Worm (Caenorhabditis elegans) whole organism, L1 larva: Measurements from ENCODE around the gene phf-5.

Experiments
- ama-1 ChIP-seq: fragments of 150-350 bp; optimal IDR thresholded peaks from 2 replicates; lab custom pipeline; 2014
- jun-1 ChIP-seq: fragments of 150-350 bp; optimal IDR thresholded peaks from 2 replicates; lab custom pipeline; 2014; ENCODE audit warnings: missing biosample characterization, missing genetic modification reagents, missing genetic modification characterization
- nhr-11 ChIP-seq: fragments of 150-350 bp; optimal IDR thresholded peaks from 2 replicates; lab custom pipeline; 2014; ENCODE audit warnings: missing biosample characterization, missing genetic modification characterization

DNA sequence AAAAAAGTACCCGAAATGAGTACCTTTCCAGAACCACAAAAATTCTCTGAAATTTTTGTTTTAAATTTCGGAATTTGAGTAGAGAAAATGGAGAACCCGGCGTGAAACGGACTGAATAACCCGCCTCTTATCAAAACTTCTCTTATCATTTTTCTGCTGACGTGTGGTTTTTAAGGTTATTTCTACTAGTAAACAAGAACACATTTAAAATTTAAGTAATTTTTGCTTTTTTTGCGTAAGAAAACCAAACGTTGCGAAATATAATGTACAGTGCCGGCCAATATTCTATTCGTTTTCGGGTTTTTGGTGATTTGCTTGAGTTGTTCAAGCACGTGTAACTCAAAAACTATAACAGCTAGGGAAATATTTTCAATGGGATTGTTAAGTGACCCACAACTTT is 32.4 kb upstream of the phf-5 start:
- TF ChIP-seq jun-1 (tag; lab: Kevin White, UChicago) (no peak), nhr-11 (tag; lab: Kevin White, UChicago) (no peak), ama-1 (lab: Kevin White, UChicago) (no peak)
